Fruit fly (Drosophila melanogaster): ENCODE measurements around the gene Chc.
"Not testable (repeated sequence)": the region's sequence is repeated elsewhere in the genome, so short reads cannot be mapped to it uniquely, and the experiment has no call there.

Chc gene

DNA sequence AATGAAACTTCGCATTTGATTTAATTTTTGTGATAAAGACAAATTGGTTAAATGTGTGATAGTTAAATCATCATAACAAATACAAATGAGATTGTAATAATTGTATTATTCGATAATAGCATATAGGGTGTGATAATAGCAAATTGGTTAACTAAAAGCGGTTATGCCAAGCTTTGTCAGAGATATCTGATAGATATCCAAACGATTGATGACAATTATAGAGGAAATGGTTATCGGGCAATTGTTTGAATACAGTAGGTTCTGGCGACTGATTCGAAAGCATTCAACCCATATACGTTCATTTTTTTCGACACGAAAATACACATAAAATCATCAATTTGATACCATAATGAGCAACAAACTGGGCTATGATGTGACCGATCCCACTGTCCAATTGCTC, 26.0 kb downstream of the Chc start, which contains the start of gene CG8509:
Gene CG8509 (plus strand): TSS at position 301 of the 400 bp plus-strand sequence.
- TF ChIP-seq CG8478 (optimal IDR thresholded peaks at IDR 0.05), result no peak
- no peak for TF ChIP-seq CTCF (optimal IDR thresholded peaks at IDR 0.05)

DNA sequence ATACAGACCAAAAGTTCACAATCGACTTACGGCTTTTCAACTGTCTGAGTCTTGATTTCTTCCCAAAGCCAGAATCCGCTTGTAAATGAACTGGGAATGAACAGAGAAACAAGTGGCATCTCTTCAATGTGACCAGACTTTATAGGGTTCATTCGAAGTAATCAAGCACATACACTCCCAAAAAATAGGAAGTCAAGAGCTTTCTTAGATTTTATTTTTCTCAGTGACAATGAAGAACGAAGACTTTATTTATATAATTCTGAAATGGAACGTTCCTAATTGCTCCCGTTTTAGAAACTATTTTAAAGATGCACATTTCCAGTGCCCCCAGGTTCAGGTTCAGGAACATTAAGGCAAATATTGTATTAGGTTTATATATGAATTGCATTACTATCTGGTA, 27.4 kb downstream of the Chc start:
- TF ChIP-seq CTCF (optimal IDR thresholded peaks at IDR 0.05) (no peak), CG8478 (optimal IDR thresholded peaks at IDR 0.05) (no peak)

DNA sequence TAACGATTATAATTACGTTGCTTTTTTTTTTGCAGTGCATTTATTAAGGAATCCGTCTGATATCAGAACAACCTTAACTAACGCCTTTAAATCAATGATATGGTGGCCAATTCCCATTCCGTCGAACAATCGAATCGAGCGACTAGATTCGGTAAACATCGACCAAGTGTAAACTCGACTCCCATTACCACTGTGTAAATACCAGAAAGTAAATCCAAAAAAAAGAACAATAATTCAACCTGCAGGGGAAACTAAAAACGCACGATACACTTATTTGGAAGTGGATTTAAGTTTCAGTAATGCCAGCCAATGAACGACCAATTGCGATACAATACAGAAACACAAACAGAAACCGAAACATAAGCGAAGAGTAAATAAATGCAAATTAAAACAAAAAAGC, 29.8 kb downstream of the Chc start:
- TF ChIP-seq CG8478 (optimal IDR thresholded peaks at IDR 0.05) (no peak), CTCF (optimal IDR thresholded peaks at IDR 0.05) (no peak)

DNA sequence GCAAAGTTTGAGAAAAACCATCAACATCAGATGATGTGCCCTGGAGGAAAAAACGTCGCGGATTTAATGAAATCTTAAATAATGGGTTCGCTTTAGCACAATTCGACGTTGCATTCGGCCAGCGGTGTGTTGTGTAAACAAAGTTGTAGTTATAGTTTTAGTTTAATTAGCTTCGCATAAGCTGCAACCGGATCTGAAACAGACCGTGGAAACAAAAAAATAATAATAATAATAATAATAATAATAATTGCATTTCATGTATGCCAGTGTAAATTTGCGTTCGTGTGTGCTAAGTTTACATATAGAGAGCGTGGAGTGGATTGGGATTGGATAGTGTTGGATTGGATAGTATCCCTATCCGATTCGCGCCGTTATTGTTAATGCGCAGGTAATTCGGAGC, 30.5 kb downstream of the Chc start:
- TF ChIP-seq CTCF (optimal IDR thresholded peaks at IDR 0.05) (no peak), CG8478 (optimal IDR thresholded peaks at IDR 0.05) (no peak)

DNA sequence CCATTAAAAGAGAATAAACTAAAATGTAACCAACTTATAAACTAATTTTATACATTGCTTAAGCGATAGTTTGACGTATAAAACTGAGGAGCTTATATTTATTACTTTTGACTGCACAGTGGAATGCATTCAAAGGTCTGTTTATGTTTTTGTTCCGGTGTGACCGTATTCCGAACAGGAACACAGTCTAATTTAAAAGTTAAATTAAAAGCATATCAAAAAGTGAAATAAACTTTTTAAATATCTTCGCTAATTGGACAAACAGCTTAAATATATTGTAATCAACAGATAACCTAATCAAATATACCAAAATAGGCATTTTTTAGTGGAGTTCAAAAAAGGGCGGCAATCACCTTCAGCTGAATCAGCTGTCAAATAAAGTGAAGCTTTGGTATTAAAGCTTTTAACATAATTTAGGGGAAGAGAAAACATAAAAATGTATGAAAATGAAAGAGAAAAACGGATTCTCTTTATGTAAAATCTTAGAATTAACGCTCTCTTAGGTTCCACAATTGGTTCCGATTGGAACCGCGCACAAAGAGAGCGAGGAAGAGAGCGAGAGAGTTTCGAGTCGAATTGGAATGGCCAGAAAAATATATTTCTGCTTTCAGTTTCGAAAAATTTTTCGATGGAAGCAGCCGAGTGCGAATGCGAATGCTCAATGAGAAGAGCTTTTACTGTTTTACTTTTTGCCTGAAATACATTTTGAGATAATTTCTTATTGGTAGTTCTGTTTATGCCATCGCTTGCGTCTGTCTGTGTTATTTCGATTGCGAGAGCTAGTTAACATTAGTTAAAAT, 31.3 kb downstream of the Chc start, which contains the start of the genes PGRP-LE and sd:
Gene PGRP-LE (minus strand): TSS at position 117 of the 800 bp plus-strand sequence.
Gene sd (plus strand): TSS at position 607 of the 800 bp plus-strand sequence.
- TF ChIP-seq CG8478 (optimal IDR thresholded peaks at IDR 0.05) (no peak), CTCF (optimal IDR thresholded peaks at IDR 0.05) (no peak)

DNA sequence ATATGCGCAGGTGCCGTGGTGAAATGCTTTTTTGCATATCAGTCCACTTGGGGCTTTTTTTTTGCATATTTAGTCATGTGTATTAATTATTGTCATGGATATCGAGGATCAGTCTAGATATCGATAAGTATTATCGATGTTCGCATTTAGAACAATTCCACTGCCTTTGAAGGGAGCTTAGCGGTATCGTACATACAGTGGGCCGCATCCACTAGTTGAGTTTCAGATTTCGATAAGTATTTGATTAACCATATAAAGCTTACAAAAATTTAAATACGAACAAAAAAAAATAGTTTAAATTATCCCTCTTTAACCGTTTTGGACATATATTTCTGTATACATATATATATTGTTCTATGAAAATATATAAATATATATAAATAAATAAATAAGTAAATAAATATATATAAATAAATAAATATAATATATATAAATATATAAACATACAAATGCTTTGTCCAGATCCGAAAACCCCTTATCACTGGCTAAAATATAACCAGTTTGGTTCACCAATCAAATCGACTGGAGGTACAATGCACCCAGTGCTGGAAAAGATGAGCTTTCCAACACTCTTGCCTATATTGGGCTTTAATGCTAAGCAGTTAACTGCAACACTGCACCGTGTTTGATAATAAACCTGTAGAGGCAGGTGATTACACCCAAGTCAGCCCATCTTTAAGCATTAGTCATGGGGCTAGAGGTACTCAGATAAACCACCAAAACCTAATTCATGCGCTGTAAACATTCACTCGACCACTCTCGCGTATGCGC, 32.2 kb downstream of the Chc start:
- TF ChIP-seq CG8478 (optimal IDR thresholded peaks at IDR 0.05) (no peak), CTCF (optimal IDR thresholded peaks at IDR 0.05) (no peak)

DNA sequence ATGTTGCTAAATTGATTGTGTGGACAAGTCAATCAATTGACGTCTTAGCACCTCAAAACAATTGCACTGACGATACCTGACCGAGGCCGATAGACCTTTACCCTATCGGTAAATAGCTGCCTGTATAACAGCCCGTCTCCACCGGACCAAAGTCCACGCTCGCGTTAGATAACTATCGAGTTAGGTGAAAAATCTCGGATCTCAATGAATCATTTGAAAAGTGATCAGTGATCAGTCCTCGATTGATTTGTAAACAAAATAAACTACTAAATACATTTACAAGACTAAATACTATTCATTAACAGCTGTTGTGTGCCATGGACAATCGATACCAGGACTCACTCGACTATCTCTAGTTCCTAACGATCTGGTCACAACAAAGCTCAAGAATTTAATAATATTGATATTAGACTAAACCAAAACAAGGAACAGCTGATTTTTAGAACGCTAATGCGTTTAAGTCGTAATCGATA, 36.2 kb downstream of the Chc start, which contains the start of the genes sordd2 and CG15602:
Gene sordd2 (minus strand): TSS at position 78 of the 473 bp plus-strand sequence.
Gene CG15602 (plus strand): TSS at position 342 of the 473 bp plus-strand sequence.
- TF ChIP-seq CG8478, CTCF (optimal IDR thresholded peaks at IDR 0.05): not testable (repeated sequence)

DNA sequence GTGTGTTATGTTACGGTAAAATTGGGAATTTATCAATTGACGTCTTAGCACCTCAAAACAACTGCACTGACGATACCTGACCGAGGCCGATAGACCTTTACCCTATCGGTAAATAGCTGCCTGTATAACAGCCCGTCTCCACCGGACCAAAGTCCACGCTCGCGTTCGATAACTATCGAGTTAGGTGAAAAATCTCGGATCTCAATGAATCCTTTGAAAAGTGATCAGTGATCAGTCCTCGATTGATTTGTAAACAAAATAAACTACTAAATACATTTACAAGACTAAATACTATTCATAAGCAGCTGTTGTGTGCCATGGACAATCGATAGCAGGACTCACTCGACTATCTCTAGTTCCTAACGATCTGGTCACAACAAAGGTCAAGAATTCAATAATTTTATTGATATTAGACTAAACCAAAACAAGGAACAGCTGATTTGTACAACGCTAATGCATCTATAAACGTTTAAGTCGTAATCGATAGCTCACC, 39.3 kb downstream of the Chc start, which contains the start of gene sordd1:
Gene sordd1 (minus strand): TSS at position 78 of the 493 bp plus-strand sequence.
- not testable (repeated sequence) for TF ChIP-seq CTCF, CG8478 (optimal IDR thresholded peaks at IDR 0.05)

DNA sequence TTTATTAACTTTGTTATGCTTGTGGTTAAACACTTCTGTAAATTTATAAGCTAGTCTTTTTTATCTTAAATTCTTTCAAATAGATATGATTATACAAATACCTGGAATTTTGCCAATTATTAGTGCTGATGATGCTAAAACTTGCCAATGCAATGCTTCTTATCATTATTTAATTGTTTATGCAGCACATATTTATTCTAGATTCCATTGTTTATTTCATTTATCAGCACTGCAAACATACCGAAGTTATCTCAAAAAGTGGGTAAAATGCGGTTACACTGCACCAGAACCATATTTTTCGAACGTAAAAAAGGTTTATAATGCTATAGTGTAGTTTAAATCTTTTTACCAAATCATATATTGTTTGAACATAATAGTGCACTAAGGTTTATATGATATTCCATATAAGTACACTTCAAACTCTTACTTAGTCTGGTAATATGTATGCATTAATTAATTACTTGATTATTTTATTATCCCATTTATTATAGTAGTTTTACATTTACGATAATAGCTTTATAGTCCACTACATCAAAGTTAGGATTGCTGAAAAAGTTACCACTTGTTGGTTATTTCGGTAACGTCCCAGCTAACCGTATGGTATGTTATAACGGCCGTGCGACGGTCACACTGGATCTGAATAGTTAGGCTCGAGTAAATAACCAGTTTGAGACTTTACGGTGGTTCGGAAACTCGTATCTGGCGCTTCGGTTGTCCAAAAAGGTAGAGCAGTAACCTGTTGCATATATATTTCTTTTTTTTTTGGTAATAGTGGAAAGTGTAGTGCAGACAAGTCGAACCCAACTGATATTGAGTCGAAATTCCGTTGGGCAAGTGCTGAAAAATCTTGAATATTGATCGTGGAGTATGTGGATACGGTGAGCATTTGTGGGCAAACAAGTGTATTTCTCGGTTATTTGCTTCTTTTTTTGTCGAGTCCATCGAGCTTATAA, 46.8 kb downstream of the Chc start, which contains the start of gene Rhp:
Gene Rhp (plus strand): TSS at position 663 of the 953 bp plus-strand sequence.
- no peak for TF ChIP-seq CTCF (optimal IDR thresholded peaks at IDR 0.05)
- no peak for TF ChIP-seq CG8478 (optimal IDR thresholded peaks at IDR 0.05)

DNA sequence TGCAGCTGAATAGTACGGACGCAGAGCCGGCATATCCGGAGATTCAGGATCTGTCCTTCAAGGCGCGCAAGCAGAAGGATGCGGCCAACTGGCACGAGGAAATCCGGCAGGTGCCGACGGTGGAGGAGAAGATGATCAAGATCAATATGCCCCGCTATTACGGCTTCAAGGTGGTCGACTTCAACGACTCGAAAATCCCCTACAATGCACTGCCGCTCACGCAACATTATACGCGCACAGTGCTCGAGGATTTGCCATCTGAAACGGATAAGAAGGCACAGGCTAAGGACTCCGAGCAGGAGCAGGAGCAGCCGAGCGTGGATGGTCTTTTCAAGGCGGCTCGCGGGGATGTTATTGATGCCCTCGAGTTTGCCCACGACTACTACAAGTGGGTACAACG, 49.0 kb downstream of the Chc start:
- TF ChIP-seq CTCF (optimal IDR thresholded peaks at IDR 0.05) (no peak), CG8478 (optimal IDR thresholded peaks at IDR 0.05) (no peak)

DNA sequence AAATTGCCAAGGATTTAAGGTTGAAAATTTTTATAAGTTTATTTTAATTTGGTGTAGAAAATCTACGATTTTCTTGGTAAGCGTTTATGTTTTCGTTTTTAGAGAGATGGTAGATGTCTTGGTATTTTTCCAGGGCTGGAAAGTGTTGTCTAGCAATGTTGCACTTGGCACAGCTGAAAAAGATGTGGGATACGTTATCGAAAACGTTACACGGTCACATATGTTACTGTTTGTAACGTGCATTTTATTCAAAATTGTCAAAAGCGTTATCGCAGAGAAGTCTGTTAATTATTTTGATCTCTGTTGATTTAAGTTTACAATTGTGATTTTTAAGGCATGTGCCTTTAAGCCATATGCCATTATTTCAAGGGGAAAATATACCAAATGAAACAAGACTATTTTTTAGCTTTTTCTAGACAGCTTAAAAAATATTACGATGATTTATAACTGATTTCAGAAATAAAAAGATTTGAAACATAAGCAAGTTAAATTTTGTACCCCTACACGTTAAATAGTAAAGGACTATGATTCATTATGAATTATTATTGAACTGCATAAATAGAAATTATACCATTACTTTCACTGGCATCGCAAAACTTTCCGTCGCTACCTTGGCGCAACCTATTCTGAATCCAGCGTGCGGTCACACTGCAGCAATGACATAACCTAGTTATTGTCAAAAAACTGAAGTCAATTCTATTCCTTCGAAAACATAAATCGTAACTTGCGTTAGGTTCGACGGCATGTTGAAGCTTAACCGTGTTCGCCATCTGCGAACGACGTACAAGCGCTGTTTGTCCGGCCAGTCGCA, 49.7 kb downstream of the Chc start, which contains the start of the genes Paf-AHalpha and mRpS30:
Gene Paf-AHalpha (minus strand): TSS at position 155 of the 811 bp plus-strand sequence.
Gene mRpS30 (plus strand): TSS at position 619 of the 811 bp plus-strand sequence.
- TF ChIP-seq CG8478 (optimal IDR thresholded peaks at IDR 0.05) (no peak), CTCF (optimal IDR thresholded peaks at IDR 0.05) (no peak)

DNA sequence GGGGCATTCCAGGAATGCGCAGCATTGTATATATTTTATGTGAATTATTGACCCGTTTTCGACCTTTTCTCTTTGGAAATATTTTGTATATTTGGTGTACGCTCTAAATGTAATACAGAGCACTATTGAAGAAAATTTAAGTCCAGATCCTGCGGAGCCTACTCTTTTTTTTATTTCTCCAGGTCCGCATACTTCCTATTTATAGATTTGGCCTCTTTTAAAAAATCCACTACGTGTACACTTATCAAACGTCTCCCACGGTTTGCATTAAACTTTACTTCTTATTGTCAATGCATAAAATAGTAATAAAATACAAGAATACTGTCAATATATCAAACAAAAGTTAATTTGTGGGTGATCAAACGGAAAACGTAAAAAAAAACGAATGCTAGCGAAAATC, 51.7 kb downstream of the Chc start, which contains the start of gene Efhc1.1:
Gene Efhc1.1 (minus strand): TSS at position 101 of the 400 bp plus-strand sequence.
- TF ChIP-seq CG8478 (optimal IDR thresholded peaks at IDR 0.05), result no peak

DNA sequence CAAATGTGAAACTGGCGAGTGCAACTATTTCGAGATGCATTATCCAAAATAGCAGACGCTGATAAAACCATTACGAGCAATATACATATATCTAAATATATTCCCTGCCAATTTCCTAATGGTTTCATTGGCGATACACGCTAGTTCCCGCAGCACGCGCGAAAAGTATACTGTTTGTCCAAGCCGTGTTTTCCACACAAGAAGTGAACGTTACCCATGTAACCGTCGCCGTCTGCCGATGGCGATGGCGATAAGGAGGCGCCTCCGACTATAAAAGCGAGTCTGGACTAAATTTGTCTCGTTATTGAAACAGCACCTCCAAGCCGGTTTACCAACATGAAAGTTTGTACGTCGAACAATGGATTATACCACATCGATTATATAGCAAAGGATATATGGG, 56.4 kb downstream of the Chc start, which contains the start of gene CG43673:
Gene CG43673 (plus strand): TSS at position 301 of the 400 bp plus-strand sequence.
- TF ChIP-seq CG8478 (optimal IDR thresholded peaks at IDR 0.05) (no peak), CTCF (optimal IDR thresholded peaks at IDR 0.05) (no peak)

Measured in S2 (cell line).